Worm (Caenorhabditis elegans) whole organism, mixed stage, embryonic: Measurements from ENCODE around the gene sri-38.
"Not testable (repeated sequence)": the region's sequence is repeated elsewhere in the genome, so short reads cannot be mapped to it uniquely, and the experiment has no call there.

ENCODE experiments used
- M03D4.4 ChIP-seq: sonication (generic microtip); optimal IDR thresholded peaks from 2 replicates; lab custom pipeline; 2017; ENCODE audit warnings: mild to moderate bottlenecking, missing genetic modification characterization, missing compliant biosample characterization
- bed-3 ChIP-seq: fragments of 200-800 bp; sonication (Bioruptor generic); optimal IDR thresholded peaks from 3 replicates; lab custom pipeline; 2018; ENCODE audit warnings: mild to moderate bottlenecking, missing genetic modification characterization, moderate library complexity, missing compliant biosample characterization
- ceh-39 ChIP-seq: fragments of 150-350 bp; optimal IDR thresholded peaks from 2 replicates; lab custom pipeline; 2014; ENCODE audit warnings: missing biosample characterization, missing genetic modification characterization
- ceh-43 ChIP-seq: fragments of 200-800 bp; sonication (Bioruptor generic); optimal IDR thresholded peaks from 2 replicates; lab custom pipeline; 2018; ENCODE audit warnings: mild to moderate bottlenecking, missing genetic modification characterization, moderate library complexity, missing compliant biosample characterization
- ceh-83 ChIP-seq: fragments of 200-800 bp; sonication (Bioruptor generic); optimal IDR thresholded peaks from 2 replicates; lab custom pipeline; 2018; ENCODE audit warnings: mild to moderate bottlenecking, missing genetic modification characterization, missing compliant biosample characterization
- cnd-1 ChIP-seq: fragments of 200-800 bp; sonication (Bioruptor generic); optimal IDR thresholded peaks from 2 replicates; lab custom pipeline; 2018; ENCODE audit warnings: mild to moderate bottlenecking, missing genetic modification characterization, missing compliant biosample characterization
- drap-1 ChIP-seq: fragments of 200-800 bp; sonication (Bioruptor generic); optimal IDR thresholded peaks from 3 replicates; lab custom pipeline; 2018; ENCODE audit warnings: mild to moderate bottlenecking, missing genetic modification characterization, missing compliant biosample characterization
- elt-1 ChIP-seq: sonication (generic microtip); optimal IDR thresholded peaks from 2 replicates; lab custom pipeline; 2017; ENCODE audit warnings: missing genetic modification characterization, mild to moderate bottlenecking, missing compliant biosample characterization, antibody characterized with exemption, moderate library complexity, borderline replicate concordance; ENCODE audit not compliant: insufficient read depth
- elt-3 ChIP-seq: fragments of 150-350 bp; optimal IDR thresholded peaks from 2 replicates; lab custom pipeline; 2014; ENCODE audit warnings: missing biosample characterization, missing genetic modification characterization
- flh-1 ChIP-seq: fragments of 200-800 bp; sonication (Bioruptor generic); optimal IDR thresholded peaks from 2 replicates; lab custom pipeline; 2018; ENCODE audit warnings: mild to moderate bottlenecking, missing genetic modification characterization, moderate library complexity, missing compliant biosample characterization
- ham-2 ChIP-seq: fragments of 200-800 bp; sonication (Bioruptor generic); optimal IDR thresholded peaks from 2 replicates; lab custom pipeline; 2018; ENCODE audit warnings: mild to moderate bottlenecking, missing genetic modification characterization, missing compliant biosample characterization
- hlh-1 ChIP-seq: fragments of 150-350 bp; optimal IDR thresholded peaks from 2 replicates; lab custom pipeline; 2014; ENCODE audit warnings: missing biosample characterization, missing genetic modification reagents, missing genetic modification characterization
- lin-13 ChIP-seq: fragments of 150-350 bp; optimal IDR thresholded peaks from 2 replicates; lab custom pipeline; 2014; ENCODE audit warnings: missing biosample characterization, missing genetic modification characterization
- lin-32 ChIP-seq: fragments of 200-800 bp; sonication (Bioruptor generic); optimal IDR thresholded peaks from 2 replicates; lab custom pipeline; 2018; ENCODE audit warnings: mild to moderate bottlenecking, missing genetic modification characterization, missing compliant biosample characterization
- lsy-2 ChIP-seq: fragments of 150-350 bp; optimal IDR thresholded peaks from 2 replicates; lab custom pipeline; 2014; ENCODE audit warnings: missing biosample characterization, missing genetic modification characterization
- mab-5 ChIP-seq: fragments of 150-350 bp; optimal IDR thresholded peaks from 2 replicates; lab custom pipeline; 2014; ENCODE audit warnings: missing biosample characterization, missing genetic modification characterization
- mep-1 ChIP-seq: fragments of 150-350 bp; optimal IDR thresholded peaks from 2 replicates; lab custom pipeline; 2017; ENCODE audit warnings: missing biosample characterization, missing genetic modification reagents, missing genetic modification characterization, inconsistent platforms
- mls-2 ChIP-seq: sonication (generic microtip); optimal IDR thresholded peaks from 2 replicates; lab custom pipeline; 2016; ENCODE audit warnings: mild to moderate bottlenecking, missing genetic modification characterization, moderate library complexity, missing compliant biosample characterization
- nhr-2 ChIP-seq: fragments of 150-350 bp; optimal IDR thresholded peaks from 2 replicates; lab custom pipeline; 2014; ENCODE audit warnings: missing biosample characterization, missing genetic modification characterization
- nhr-237 ChIP-seq: fragments of 150-350 bp; optimal IDR thresholded peaks from 2 replicates; lab custom pipeline; 2014; ENCODE audit warnings: missing biosample characterization, missing genetic modification characterization
- nhr-76 ChIP-seq: sonication (generic microtip); optimal IDR thresholded peaks from 2 replicates; lab custom pipeline; 2017; ENCODE audit warnings: missing biosample characterization, missing genetic modification characterization
- pha-4 ChIP-seq: fragments of 150-350 bp; optimal IDR thresholded peaks from 2 replicates; lab custom pipeline; 2018; ENCODE audit warnings: missing biosample characterization, missing genetic modification reagents, missing genetic modification characterization
- snpc-4 ChIP-seq: fragments of 150-350 bp; optimal IDR thresholded peaks from 2 replicates; lab custom pipeline; 2014; ENCODE audit warnings: missing biosample characterization, missing genetic modification characterization
- sptf-1 ChIP-seq: sonication (generic microtip); optimal IDR thresholded peaks from 2 replicates; lab custom pipeline; 2017; ENCODE audit warnings: mild to moderate bottlenecking, missing genetic modification characterization, moderate library complexity, missing compliant biosample characterization
- tbx-8 ChIP-seq: fragments of 200-800 bp; sonication (Bioruptor generic); optimal IDR thresholded peaks from 2 replicates; lab custom pipeline; 2018; ENCODE audit warnings: mild to moderate bottlenecking, missing genetic modification characterization, moderate library complexity, missing compliant biosample characterization
- unc-120 ChIP-seq: sonication (generic microtip); optimal IDR thresholded peaks from 2 replicates; lab custom pipeline; 2017; ENCODE audit warnings: missing genetic modification characterization, missing compliant biosample characterization; ENCODE audit not compliant: poor library complexity, severe bottlenecking
- unc-39 ChIP-seq: fragments of 150-350 bp; optimal IDR thresholded peaks from 2 replicates; lab custom pipeline; 2014; ENCODE audit warnings: missing biosample characterization, missing genetic modification characterization
- unc-62 ChIP-seq: fragments of 150-350 bp; optimal IDR thresholded peaks from 2 replicates; lab custom pipeline; 2014; ENCODE audit warnings: missing biosample characterization, missing genetic modification reagents, missing genetic modification characterization
- zip-8 ChIP-seq: fragments of 150-350 bp; optimal IDR thresholded peaks from 2 replicates; lab custom pipeline; 2014; ENCODE audit warnings: missing biosample characterization, missing genetic modification characterization

sri-38 gene

DNA sequence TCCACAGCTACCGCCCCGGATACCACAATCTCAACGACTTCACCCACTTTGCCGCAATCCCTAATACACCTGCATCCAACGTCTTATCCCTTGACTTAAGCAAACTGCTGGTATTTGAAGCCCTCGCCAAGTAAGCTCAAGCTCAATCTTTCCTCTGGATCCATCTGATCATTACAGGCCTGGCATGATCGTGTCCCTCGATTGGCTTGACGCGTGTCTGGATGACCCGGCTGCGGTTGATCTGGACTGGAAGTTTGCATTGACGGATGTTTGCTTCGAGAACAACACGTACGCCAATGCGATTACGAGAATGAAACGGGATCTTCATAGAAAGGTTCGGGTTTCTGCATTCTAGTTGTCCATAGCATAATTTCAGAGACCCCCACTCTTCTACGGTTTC, 9.7 kb upstream of the sri-38 start:
- TF ChIP-seq mls-2 (no peak), unc-39 (tag; lab: Kevin White, UChicago) (no peak), nhr-76 (no peak), sptf-1 (tag; lab: Kevin White, UChicago) (no peak), M03D4.4 (tag; lab: Kevin White, UChicago) (no peak), ceh-39 (tag; lab: Kevin White, UChicago) (no peak), lsy-2 (tag; lab: Kevin White, UChicago) (no peak), zip-8 (no peak), cnd-1 (tag; lab: Kevin White, UChicago) (no peak), elt-3 (tag; lab: Kevin White, UChicago) (no peak)

- TF ChIP-seq zip-8: no peak
- TF ChIP-seq lin-32 (GFP tag; lab: Kevin White, UChicago): no peak
- no peak for TF ChIP-seq drap-1 (GFP tag; lab: Kevin White, UChicago)
- TF ChIP-seq unc-62: no peak
- no peak for TF ChIP-seq ceh-39 (tag; lab: Kevin White, UChicago)
- TF ChIP-seq M03D4.4 (tag; lab: Kevin White, UChicago): no peak
- TF ChIP-seq sptf-1 (tag; lab: Kevin White, UChicago): no peak
- no peak for TF ChIP-seq bed-3 (GFP tag; lab: Kevin White, UChicago)
- no peak for TF ChIP-seq hlh-1
- TF ChIP-seq mep-1: no peak
Observed at ce11 chrII:2605319-2605718, 5.3 kb upstream of the sri-38 start, which contains the start of gene sri-77. TSS of gene sri-77 (minus strand) at chrII:2605419.

DNA sequence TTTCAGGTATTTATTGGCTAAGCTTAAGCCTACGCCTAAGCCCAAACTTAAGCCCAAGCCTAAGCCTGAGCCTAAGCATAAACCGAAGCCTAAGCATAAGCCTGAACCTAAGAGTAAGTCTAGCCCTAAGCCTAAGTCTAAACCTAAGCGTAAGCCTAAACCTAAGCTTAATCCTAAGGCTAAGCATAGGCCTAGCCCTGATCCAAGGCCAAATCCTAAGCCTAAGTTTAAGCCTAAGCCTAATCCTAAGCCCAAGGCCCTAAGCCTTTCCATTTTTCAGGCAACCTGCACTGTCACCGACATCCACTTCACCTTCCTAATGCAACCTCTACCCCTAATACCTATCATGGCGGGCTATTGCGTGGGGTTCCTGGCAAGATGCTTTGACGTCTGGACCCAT, 347 bp downstream of the sri-38 start:
- no peak for TF ChIP-seq ham-2
- TF ChIP-seq mep-1: no peak
- TF ChIP-seq unc-62: no peak
- no peak for TF ChIP-seq ceh-83 (GFP tag; lab: Kevin White, UChicago)
- no peak for TF ChIP-seq bed-3 (GFP tag; lab: Kevin White, UChicago)
- no peak for TF ChIP-seq ceh-43 (GFP tag; lab: Kevin White, UChicago)
- TF ChIP-seq elt-1 (tag; lab: Kevin White, UChicago): no peak
- no peak for TF ChIP-seq lsy-2 (tag; lab: Kevin White, UChicago)
- no peak for TF ChIP-seq hlh-1
- no peak for TF ChIP-seq lin-13
- TF ChIP-seq zip-8: no peak
- no peak for TF ChIP-seq mab-5 (tag; lab: Kevin White, UChicago)
- TF ChIP-seq nhr-76: no peak
- no peak for TF ChIP-seq snpc-4 (tag; lab: Kevin White, UChicago)
- TF ChIP-seq drap-1 (GFP tag; lab: Kevin White, UChicago): no peak

DNA sequence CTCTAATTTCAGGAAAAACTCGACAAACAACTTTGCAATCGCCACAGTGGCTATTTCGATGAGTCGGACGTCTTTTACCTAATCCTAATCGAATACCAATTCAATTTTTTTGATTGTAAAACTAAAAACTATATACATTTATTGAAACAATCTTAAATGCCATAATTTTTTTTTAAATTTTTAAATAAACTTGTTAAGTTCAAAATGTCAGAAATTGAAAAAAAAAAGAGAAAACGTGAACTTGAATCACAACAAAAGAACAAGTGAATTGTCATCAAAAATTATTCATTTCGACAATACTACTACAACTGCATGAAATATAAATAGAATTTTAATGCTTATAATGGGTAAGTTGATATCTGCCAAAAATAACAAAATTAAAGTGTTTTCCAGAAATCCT, 1.6 kb downstream of the sri-38 start, which contains the start of gene D2062.13:
Gene D2062.13, plus strand, starts transcription at position 301 of the 400 bp plus-strand sequence.
- TF ChIP-seq nhr-76; unc-120 (tag; lab: Kevin White, UChicago); unc-62: not testable (repeated sequence)

- TF ChIP-seq cnd-1 (tag; lab: Kevin White, UChicago); lin-13; mep-1: not testable (repeated sequence)
Observed at ce11 chrII:2616634-2617033, 6.0 kb downstream of the sri-38 start, which contains the start of gene msrp-5. TSS of gene msrp-5 (plus strand) at chrII:2616934.

ce11 chrII:2619148-2619547, 8.5 kb downstream of the sri-38 start, which contains the start of gene msrp-6:
TSS of gene msrp-6 (plus strand) at chrII:2619448.
- TF ChIP-seq nhr-237 (tag; lab: Kevin White, UChicago); elt-3 (tag; lab: Kevin White, UChicago); ham-2: not testable (repeated sequence)

DNA sequence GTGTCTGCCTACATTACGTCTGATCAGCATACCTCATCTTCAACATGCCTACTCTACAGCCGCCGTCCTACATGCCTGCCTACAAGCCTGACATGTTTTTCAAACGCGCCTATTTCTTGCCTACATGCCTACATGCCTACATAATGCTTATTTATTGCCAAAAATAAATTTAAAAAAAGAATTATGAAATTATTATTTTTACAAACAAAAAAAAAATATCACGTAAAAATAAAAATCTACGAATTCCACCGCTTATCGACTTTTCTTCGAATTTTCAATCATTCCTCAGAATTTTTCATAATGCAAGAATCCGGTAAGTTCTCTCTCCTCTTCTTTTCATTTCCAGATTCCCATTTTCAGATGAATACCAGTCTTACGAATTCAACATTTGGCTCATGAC, 11.8 kb downstream of the sri-38 start, which contains the start of gene D2062.5:
Gene D2062.5, plus strand, starts transcription at position 301 of the 400 bp plus-strand sequence.
- TF ChIP-seq bed-3 (GFP tag; lab: Kevin White, UChicago) (no peak), flh-1 (GFP tag; lab: Kevin White, UChicago) (no peak), nhr-2 (tag; lab: Kevin White, UChicago) (no peak), ceh-39 (tag; lab: Kevin White, UChicago) (no peak), snpc-4 (tag; lab: Kevin White, UChicago) (no peak), tbx-8 (GFP tag; lab: Kevin White, UChicago) (no peak), unc-62 (no peak), drap-1 (GFP tag; lab: Kevin White, UChicago) (no peak), mls-2 (no peak), ceh-83 (GFP tag; lab: Kevin White, UChicago) (no peak), pha-4 (tag; lab: Kevin White, UChicago) (no peak), zip-8 (no peak)
- TF ChIP-seq, all 35 proteins: peak for 0
